Fruit fly (Drosophila melanogaster) whole organism: ENCODE data around the gene RacGAP84C.

Experiments
- CG8478 ChIP-seq: fragments of >200 bp; optimal IDR thresholded peaks from 2 replicates; lab custom pipeline; 2018; ENCODE audit warnings: inconsistent platforms
- Dll ChIP-seq: fragments of >200 bp; optimal IDR thresholded peaks from 2 replicates; lab custom pipeline; 2017
- EcR ChIP-seq, 2 experiments: fragments of >200 bp; optimal IDR thresholded peaks; 2 replicates each; lab custom pipeline; 2017; ENCODE audit warnings: missing biosample characterization in 2 of 2, missing genetic modification characterization in 2 of 2, missing genetic modification reagents in 2 of 2
- pan ChIP-seq: fragments of >200 bp; optimal IDR thresholded peaks from 2 replicates; lab custom pipeline; 2017
- psq ChIP-seq: fragments of >200 bp; optimal IDR thresholded peaks from 2 replicates; lab custom pipeline; 2017
- usp ChIP-seq: fragments of >200 bp; optimal IDR thresholded peaks from 2 replicates; lab custom pipeline; 2017; ENCODE audit warnings: missing biosample characterization, missing genetic modification characterization, mixed read lengths

DNA sequence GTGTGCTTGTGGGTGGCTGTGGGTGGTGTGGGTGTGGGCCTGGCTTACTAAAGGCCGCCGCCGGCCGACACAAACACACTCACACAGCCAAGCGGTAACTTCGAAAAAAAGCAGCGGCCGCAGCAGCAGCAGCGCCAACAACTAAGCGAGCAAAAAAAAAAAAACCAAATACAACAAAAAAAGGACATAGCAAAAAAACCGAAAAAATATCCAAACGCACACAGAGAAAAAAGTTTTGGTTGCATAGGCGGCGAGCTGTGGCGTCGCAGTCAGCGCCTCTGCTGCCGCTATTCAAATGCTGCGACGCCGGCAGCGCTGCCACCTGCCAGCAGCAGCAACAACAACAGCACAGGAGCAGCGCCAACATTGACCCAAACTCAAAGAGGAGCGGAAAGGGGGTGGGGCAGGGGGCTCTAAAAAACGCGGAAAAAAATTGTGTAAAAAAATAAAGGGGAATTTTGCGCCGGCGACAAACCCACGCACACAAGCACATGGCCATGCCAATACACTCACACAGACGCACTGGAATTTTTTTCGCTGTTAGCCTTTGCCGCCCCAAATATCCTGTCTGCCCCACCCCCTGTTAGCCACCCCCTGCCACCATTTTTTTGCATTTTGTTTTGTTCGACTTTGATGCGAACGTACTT is 3.4 kb upstream of the RacGAP84C start:
- TF ChIP-seq Dll (lab: Kevin White, UChicago) (no peak), EcR (GFP tag; optimal IDR thresholded peaks at IDR 0.05; lab: Kevin White, UChicago) (no peak), usp (GFP tag; lab: Kevin White, UChicago) (no peak), psq (lab: Kevin White, UChicago) (no peak), pan (lab: Kevin White, UChicago) (no peak), CG8478 (no peak)
